Worm (Caenorhabditis elegans): ENCODE data around the gene ttr-49.
"Not testable (repeated sequence)": the region's sequence is repeated elsewhere in the genome, so short reads cannot be mapped to it uniquely, and the experiment has no call there.

ce11 chrV:9379808-9380207, 23.5 kb upstream of the ttr-49 start, which contains the start of gene E02C12.11:
- not testable (repeated sequence) for TF ChIP-seq aly-2 (tag; optimal IDR thresholded peaks at IDR 0.05); ceh-82 (tag; optimal IDR thresholded peaks at IDR 0.05); zag-1 (tag; optimal IDR thresholded peaks at IDR 0.05); skn-1 (tag; optimal IDR thresholded peaks at IDR 0.05); pag-3 (tag; optimal IDR thresholded peaks at IDR 0.05; ENCODE audit: borderline replicate concordance, insufficient read depth); egl-27 (tag; optimal IDR thresholded peaks at IDR 0.05); fkh-10 (GFP tag; optimal IDR thresholded peaks at IDR 0.05); nhr-11 (tag; optimal IDR thresholded peaks at IDR 0.05); pqm-1 (tag; optimal IDR thresholded peaks at IDR 0.05); efl-1 (optimal IDR thresholded peaks at IDR 0.05); efl-1 (GFP tag; optimal IDR thresholded peaks at IDR 0.05 in 1 of 2); lin-39 (tag; optimal IDR thresholded peaks at IDR 0.05); nhr-90 (tag; optimal IDR thresholded peaks at IDR 0.05; ENCODE audit: poor library complexity); unc-62 (GFP tag; optimal IDR thresholded peaks at IDR 0.05)

All from whole organism, L1 larva.